Fruit fly (Drosophila melanogaster): ENCODE measurements around the gene CG15260.

CG15260 gene

dm6 chr2L:15325555-15326285 is 33.7 kb upstream of the CG15260 start (continued):
- TF ChIP-seq gt (GFP tag; IDR thresholded peaks at IDR 0.05) (0 out of 2 replicates have a peak, but pooled peaks have one; percentile 13), nau (GFP tag; optimal IDR thresholded peaks at IDR 0.05) (no peak), Dip2 (GFP tag; IDR thresholded peaks at IDR 0.05) (no peak), dmrt11E (tag; optimal IDR thresholded peaks at IDR 0.05) (peak; percentile 53), lab (GFP tag; optimal IDR thresholded peaks at IDR 0.05) (no peak), trh (GFP tag; optimal IDR thresholded peaks at IDR 0.05) (no peak), stwl (tag; optimal IDR thresholded peaks at IDR 0.05) (no peak), CG1603 (tag; optimal IDR thresholded peaks at IDR 0.05) (peak; percentile 14), CG3407 (GFP tag; optimal IDR thresholded peaks at IDR 0.05) (no peak), CG9215 (GFP tag; IDR thresholded peaks at IDR 0.05) (no peak), org-1 (GFP tag; optimal IDR thresholded peaks at IDR 0.05) (no peak), CG14710 (tag; optimal IDR thresholded peaks at IDR 0.05) (no peak), CrebB (tag; optimal IDR thresholded peaks at IDR 0.05) (no peak), bowl (GFP tag; IDR thresholded peaks at IDR 0.05) (no peak), CG17568 (GFP tag; optimal IDR thresholded peaks at IDR 0.05) (no peak), schlank (tag; optimal IDR thresholded peaks at IDR 0.05) (no peak), CG17328 (GFP tag; IDR thresholded peaks at IDR 0.05) (peak; percentile 40; the same call in 1 of the 2 replicates), Elba2 (GFP tag; optimal IDR thresholded peaks at IDR 0.05) (no peak), gsb (GFP tag; IDR thresholded peaks at IDR 0.05) (no peak), CG14050 (GFP tag; IDR thresholded peaks at IDR 0.05) (no peak), sim (GFP tag; IDR thresholded peaks at IDR 0.05) (no peak), ac (GFP tag; optimal IDR thresholded peaks at IDR 0.05) (no peak), ewg (GFP tag; optimal IDR thresholded peaks at IDR 0.05) (no peak), gro (GFP tag; optimal IDR thresholded peaks at IDR 0.05) (no peak), Kr (GFP tag; optimal IDR thresholded peaks at IDR 0.05) (peak; percentile 55), ara (GFP tag; IDR thresholded peaks at IDR 0.05) (no peak), CG17361 (GFP tag; IDR thresholded peaks at IDR 0.05) (no peak), Dfd (GFP tag; optimal IDR thresholded peaks at IDR 0.05) (no peak), p53 (GFP tag; optimal IDR thresholded peaks at IDR 0.05) (no peak), CG5245 (GFP tag; optimal IDR thresholded peaks at IDR 0.05) (no peak), dpn (GFP tag; optimal IDR thresholded peaks at IDR 0.05) (no peak), CG14860 (GFP tag; IDR thresholded peaks at IDR 0.05; ENCODE audit: partially characterized antibody) (no peak), Asciz (GFP tag; optimal IDR thresholded peaks at IDR 0.05) (no peak), CG11504 (tag; optimal IDR thresholded peaks at IDR 0.05) (no peak), zen (tag; optimal IDR thresholded peaks at IDR 0.05) (peak; percentile 68), prd (optimal IDR thresholded peaks at IDR 0.05) (no peak), prd (GFP tag; IDR thresholded peaks at IDR 0.05) (peak; percentile 20; the same call in 1 of the 3 replicates), Fer3 (tag; optimal IDR thresholded peaks at IDR 0.05) (no peak), CG4360 (GFP tag; IDR thresholded peaks at IDR 0.05) (no peak), NfI (GFP tag; optimal IDR thresholded peaks at IDR 0.05) (no peak), lola (GFP tag; optimal IDR thresholded peaks at IDR 0.05) (no peak), CG15269 (tag; optimal IDR thresholded peaks at IDR 0.05) (no peak), CG2889 (GFP tag; IDR thresholded peaks at IDR 0.05) (no peak), CG13624 (GFP tag; optimal IDR thresholded peaks at IDR 0.05) (no peak), ATbp (GFP tag; optimal IDR thresholded peaks at IDR 0.05) (no peak), disco-r (GFP tag; optimal IDR thresholded peaks at IDR 0.05) (no peak), Nf-YC (tag; optimal IDR thresholded peaks at IDR 0.05) (no peak), crc (GFP tag; optimal IDR thresholded peaks at IDR 0.05) (no peak), Sox102F (GFP tag; optimal IDR thresholded peaks at IDR 0.05) (peak; percentile 4), NC2α (GFP tag; optimal IDR thresholded peaks at IDR 0.05) (no peak)

Measured in whole organism, embryonic.